Worm (Caenorhabditis elegans): ENCODE data around the gene R10F2.5.

DNA sequence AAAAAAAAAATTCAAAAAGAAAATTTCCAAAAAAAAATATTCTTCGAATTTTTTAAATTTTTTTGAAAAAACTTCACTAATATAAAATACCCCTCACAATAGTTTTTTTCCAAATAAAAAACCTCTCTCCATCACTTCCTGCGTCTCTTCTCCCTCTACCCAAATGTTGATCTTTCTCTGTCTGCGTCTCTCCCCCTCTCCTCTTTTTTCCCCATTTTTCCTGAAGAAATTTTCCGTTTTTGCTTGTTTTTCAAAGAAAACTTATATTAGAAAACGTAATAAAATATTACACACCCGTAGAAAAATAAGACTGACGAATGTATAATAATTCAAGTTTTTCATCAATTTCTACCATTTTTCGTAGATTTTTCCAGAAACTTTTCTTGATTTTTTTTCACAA, 43.4 kb downstream of the R10F2.5 start:
- TF ChIP-seq npax-4 (tag; optimal IDR thresholded peaks at IDR 0.05) = no peak
- no peak for TF ChIP-seq ceh-2 (tag; optimal IDR thresholded peaks at IDR 0.05)
- no peak for TF ChIP-seq pha-2 (tag; optimal IDR thresholded peaks at IDR 0.05)
- TF ChIP-seq hlh-30 (tag; optimal IDR thresholded peaks at IDR 0.05; ENCODE audit: insufficient read depth) = no peak
- TF ChIP-seq ceh-48 (tag; optimal IDR thresholded peaks at IDR 0.05) = no peak
- no peak for TF ChIP-seq elt-2 (tag; optimal IDR thresholded peaks at IDR 0.05)
- TF ChIP-seq fkh-10 (GFP tag; optimal IDR thresholded peaks at IDR 0.05) = no peak
- TF ChIP-seq sox-4 (tag; optimal IDR thresholded peaks at IDR 0.05) = no peak
- no peak for TF ChIP-seq ceh-14 (tag; optimal IDR thresholded peaks at IDR 0.05)
- TF ChIP-seq unc-3 (GFP tag; conservative IDR thresholded peaks at IDR 0.05) = no peak
- no peak for TF ChIP-seq unc-3 (tag; optimal IDR thresholded peaks at IDR 0.05)
- no peak for TF ChIP-seq ceh-30 (tag; optimal IDR thresholded peaks at IDR 0.05)
- TF ChIP-seq gmeb-2 (tag; optimal IDR thresholded peaks at IDR 0.05) = no peak
- no peak for TF ChIP-seq pag-3 (tag; optimal IDR thresholded peaks at IDR 0.05; ENCODE audit: borderline replicate concordance)

Data from whole organism, late embryonic.